Fruit fly (Drosophila melanogaster): ENCODE results near the gene Tsp66E.

The Tsp66E gene

DNA sequence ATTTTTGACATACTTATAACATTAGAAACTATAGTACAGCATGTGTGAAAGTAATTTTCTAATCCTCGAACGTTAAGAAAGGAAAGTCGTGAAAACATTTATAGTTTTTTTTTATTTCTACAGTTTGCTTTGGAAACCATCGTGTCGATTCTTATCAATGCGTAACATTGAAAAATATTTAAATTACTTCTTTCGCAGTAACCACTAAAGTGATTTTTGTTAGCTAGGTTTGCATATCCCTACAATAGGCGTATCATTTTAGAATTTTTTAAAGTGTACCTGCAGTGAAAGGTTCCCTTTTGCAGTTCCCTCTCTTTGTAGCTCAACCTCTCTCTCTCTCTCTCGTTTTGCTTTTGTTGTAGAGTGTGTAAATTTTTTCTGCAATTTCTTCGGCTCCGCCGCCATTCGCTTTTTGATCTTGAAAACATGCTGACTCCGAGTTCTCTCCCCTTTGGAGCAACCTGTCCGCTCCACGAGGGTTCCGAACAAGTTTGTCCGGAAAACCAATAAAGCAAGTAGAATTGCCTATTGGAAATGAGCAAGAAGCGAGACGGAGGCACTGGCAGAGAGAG is 1.3 kb downstream of the Tsp66E start:
- no peak for TF ChIP-seq Dll (optimal IDR thresholded peaks at IDR 0.05)
- no peak for TF ChIP-seq pan (optimal IDR thresholded peaks at IDR 0.05)
- no peak for TF ChIP-seq CG8478 (optimal IDR thresholded peaks at IDR 0.05)
- TF ChIP-seq usp (GFP tag; optimal IDR thresholded peaks at IDR 0.05): no peak
- TF ChIP-seq EcR (GFP tag; optimal IDR thresholded peaks at IDR 0.05): no peak
- no peak for TF ChIP-seq psq (optimal IDR thresholded peaks at IDR 0.05)

DNA sequence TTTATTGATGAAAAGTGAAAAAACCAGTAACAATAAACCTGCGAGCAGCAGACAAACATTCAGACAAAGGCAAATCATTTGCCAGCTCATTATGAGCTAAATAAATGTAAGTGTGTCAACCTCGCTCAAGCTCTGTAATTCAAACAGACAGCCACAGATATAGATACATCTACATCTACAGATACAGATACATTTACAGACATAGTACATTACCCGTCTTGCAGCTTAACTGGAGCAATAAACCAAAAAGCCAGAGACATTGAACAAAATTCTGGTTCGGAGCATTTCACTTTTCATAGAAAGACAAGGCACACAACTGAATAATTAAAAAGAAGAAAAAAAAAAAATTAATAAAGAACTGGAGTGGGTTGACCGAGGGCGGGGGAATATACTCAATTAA is 7.4 kb downstream of the Tsp66E start:
- no peak for TF ChIP-seq EcR (GFP tag; optimal IDR thresholded peaks at IDR 0.05)
- TF ChIP-seq psq (optimal IDR thresholded peaks at IDR 0.05): no peak
- TF ChIP-seq Dll (optimal IDR thresholded peaks at IDR 0.05): no peak
- TF ChIP-seq CG8478 (optimal IDR thresholded peaks at IDR 0.05): no peak
- no peak for TF ChIP-seq pan (optimal IDR thresholded peaks at IDR 0.05)
- no peak for TF ChIP-seq usp (GFP tag; optimal IDR thresholded peaks at IDR 0.05)

DNA sequence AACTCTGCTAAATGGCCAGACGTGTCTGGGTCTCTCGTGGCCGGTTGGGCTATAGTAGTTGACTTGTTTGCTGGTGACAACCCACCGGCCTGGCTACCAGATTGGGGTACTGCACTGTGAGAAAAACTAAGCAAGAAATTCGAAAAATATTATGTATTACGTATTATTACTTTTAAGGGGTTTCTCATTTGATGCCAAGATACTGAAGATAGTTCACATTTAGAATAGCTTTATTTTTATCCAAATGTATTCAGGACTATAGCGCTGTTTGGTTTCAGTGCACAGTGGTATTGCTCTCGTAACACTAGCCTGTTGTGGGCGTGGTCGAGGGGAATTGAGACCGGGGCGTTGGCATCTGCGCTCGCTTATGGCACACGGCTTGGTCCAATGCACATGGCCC is 8.4 kb downstream of the Tsp66E start:
- TF ChIP-seq Dll (optimal IDR thresholded peaks at IDR 0.05) (no peak), usp (GFP tag; optimal IDR thresholded peaks at IDR 0.05) (no peak), CG8478 (optimal IDR thresholded peaks at IDR 0.05) (no peak), EcR (GFP tag; optimal IDR thresholded peaks at IDR 0.05) (no peak), pan (optimal IDR thresholded peaks at IDR 0.05) (no peak), psq (optimal IDR thresholded peaks at IDR 0.05) (no peak)

DNA sequence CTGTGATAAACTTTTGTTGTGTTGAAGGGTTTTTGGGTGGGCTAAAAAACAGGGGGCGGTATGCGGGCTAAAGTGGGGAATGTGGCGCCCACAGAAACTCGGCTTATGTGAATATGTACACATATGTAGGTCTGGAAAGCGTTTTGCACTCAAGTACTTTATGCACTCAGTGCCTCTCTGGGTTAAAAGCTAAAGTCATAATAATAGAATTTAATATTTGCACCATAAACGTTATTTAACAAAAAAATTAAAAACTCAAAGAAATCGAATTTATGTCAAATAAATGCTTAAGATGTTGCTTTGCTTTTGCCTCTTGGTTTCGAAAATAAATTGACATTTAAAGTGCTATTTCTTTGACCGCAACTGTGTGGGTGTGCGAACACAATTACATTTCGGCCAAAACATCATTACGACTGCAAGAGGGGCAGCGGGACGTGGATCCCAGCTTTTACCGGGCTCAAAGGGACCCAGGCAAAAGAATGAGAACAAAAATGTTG is 12.2 kb downstream of the Tsp66E start:
- TF ChIP-seq usp (GFP tag; optimal IDR thresholded peaks at IDR 0.05): no peak
- TF ChIP-seq CG8478 (optimal IDR thresholded peaks at IDR 0.05): no peak
- no peak for TF ChIP-seq psq (optimal IDR thresholded peaks at IDR 0.05)
- no peak for TF ChIP-seq pan (optimal IDR thresholded peaks at IDR 0.05)

DNA sequence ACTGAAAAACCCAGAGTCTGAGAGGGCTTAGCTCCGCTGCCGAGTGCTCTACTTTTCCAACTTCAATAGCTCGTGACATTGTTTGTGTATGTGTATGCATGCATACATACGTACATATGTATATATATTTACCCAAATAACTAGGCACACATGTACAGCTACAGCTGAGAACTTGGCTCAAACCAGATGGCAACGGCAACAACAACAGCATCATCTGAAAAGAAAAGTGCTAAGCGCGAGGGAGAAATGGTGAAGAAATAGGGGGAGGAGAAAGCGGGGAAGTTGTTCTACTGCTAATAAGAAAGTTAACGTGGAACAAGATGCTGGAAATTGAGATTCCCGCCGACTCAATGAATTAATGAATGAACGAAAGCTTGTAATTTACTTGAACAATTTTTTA is 12.7 kb downstream of the Tsp66E start:
- no peak for TF ChIP-seq EcR (GFP tag; optimal IDR thresholded peaks at IDR 0.05)
- no peak for TF ChIP-seq Dll (optimal IDR thresholded peaks at IDR 0.05)
- no peak for TF ChIP-seq psq (optimal IDR thresholded peaks at IDR 0.05)
- no peak for TF ChIP-seq pan (optimal IDR thresholded peaks at IDR 0.05)
- TF ChIP-seq usp (GFP tag; optimal IDR thresholded peaks at IDR 0.05): no peak

DNA sequence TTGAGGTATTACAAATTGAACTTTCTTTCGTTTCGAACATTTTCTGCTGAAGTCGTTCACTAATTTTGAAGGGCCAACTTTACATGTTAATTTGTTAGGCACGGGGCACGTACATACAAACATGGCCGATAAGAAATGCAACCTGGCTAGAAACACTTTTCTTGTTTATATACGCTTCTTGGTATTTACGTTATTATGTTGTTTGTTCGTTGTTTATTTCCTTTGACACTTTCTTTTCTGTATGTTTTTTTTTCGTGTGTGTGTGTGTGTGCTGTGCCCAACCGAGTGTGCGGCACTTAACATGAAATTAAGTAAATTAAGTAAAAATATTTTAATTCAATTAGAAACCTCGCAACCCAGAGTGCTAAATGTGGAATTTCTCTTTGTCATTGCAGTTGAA is 13.4 kb downstream of the Tsp66E start:
- TF ChIP-seq usp (GFP tag; optimal IDR thresholded peaks at IDR 0.05) (no peak), Dll (optimal IDR thresholded peaks at IDR 0.05) (no peak), EcR (GFP tag; optimal IDR thresholded peaks at IDR 0.05) (no peak), psq (optimal IDR thresholded peaks at IDR 0.05) (no peak), CG8478 (optimal IDR thresholded peaks at IDR 0.05) (no peak)

DNA sequence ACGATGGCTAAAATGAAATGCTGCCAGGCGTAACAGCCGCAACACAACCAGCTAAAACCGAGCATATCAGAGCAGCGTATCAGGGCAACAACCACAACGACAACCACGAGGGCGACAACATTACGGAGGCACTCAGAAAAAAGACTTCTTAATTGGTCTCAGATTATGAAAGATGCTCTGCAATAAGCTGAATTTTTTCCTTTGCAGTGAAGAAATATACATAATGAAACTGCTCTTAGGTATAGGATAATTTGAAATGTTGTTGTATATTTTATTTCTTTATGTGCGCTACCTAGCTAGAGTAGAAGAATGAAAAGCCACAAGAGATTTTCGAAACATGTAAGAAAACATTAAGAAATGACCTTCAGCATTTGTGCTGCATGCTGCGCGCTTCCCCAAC is 17.2 kb downstream of the Tsp66E start:
- TF ChIP-seq usp (GFP tag; optimal IDR thresholded peaks at IDR 0.05) (no peak), EcR (GFP tag; optimal IDR thresholded peaks at IDR 0.05) (no peak), pan (optimal IDR thresholded peaks at IDR 0.05) (no peak), CG8478 (optimal IDR thresholded peaks at IDR 0.05) (no peak), psq (optimal IDR thresholded peaks at IDR 0.05) (no peak), Dll (optimal IDR thresholded peaks at IDR 0.05) (no peak)

DNA sequence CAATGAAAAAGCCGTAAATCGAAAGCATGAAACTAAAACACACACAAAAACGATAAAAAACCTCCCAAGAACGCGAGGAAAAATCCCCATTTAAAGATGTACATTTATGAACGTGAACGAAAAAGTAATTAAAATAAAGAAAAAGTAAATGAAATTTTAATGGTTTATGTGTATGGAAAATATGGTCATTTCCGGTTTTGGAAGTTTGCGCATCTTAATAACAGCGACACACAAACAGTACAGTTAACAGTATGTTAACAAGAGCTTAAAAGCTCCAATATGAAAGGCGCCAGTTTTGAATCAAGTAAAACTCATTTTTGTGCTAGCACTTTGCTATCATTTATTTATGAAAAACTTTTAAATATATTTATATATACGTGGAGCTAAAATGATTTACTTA is 19.6 kb downstream of the Tsp66E start:
- TF ChIP-seq pan (optimal IDR thresholded peaks at IDR 0.05): no peak

DNA sequence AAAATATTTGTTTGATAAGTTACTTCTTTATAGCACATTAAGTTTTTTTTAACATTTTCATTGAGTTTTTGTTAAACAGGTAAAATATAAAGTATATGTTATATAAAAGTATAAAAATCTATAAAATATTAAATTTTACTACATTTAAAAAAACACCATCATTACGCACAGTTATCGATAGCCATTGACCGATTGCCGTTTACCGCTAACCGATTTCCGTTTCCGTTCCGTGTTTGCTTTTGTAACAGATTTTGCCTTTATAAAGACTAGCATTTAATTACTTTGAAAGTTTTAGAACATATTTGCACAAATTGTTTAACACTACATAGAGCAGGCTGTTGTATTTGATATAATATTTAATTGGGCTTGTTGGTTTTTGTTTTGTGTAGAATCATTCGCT is 27.4 kb downstream of the Tsp66E start:
- TF ChIP-seq pan (optimal IDR thresholded peaks at IDR 0.05) (no peak), Dll (optimal IDR thresholded peaks at IDR 0.05) (no peak)

DNA sequence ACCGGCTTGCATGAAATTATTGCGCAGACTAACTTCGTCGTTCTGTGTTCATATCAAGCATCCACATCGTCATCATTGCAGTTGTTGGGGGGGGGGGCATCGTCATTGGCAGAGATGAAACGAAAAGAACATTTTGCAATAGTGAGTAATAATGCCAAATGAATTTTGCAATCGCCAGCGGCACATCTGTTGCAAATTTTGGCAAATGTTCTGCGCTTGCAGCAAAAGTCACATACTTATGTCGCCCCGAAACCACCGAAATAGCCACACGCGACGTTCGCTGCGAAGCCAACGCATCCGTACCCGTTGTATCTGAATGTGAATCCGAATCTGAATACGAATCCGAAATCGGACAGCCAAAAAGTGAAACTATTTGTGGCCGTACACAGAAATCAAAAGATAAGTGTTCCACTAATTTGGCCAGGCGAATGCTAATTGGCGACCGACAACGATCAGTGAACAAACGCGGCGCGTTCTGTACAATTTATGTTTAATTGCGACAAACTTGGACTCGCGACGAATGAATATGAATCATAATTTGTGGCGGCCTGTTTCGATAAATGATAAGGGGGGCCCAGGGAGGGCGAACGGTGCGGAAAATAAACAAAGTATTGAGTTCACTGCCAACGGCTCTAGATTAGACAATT is 35.7 kb downstream of the Tsp66E start:
- TF ChIP-seq usp (GFP tag; optimal IDR thresholded peaks at IDR 0.05) (no peak), CG8478 (optimal IDR thresholded peaks at IDR 0.05) (no peak), psq (optimal IDR thresholded peaks at IDR 0.05) (no peak), EcR (GFP tag; optimal IDR thresholded peaks at IDR 0.05) (no peak), Dll (optimal IDR thresholded peaks at IDR 0.05) (no peak), pan (optimal IDR thresholded peaks at IDR 0.05) (no peak)

DNA sequence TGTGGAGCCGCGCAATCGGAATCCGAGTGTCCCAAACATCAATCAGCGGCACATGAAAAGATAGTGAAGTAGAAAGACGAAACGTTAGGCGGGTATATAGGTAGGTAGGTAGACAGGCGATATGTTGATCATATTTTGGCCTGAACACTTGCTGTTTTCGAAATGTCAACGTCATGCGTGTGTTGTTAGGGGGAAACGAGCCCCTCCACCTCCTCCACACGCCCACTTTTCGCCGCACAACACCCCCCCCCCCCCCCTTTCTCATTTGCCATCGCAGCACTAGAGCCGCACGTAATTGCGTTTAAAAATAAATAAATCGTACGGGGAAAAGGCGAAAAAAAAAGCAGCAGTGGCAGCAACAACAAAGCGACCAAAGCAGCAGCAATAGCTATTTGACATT is 37.5 kb downstream of the Tsp66E start:
- TF ChIP-seq CG8478 (optimal IDR thresholded peaks at IDR 0.05) (no peak), pan (optimal IDR thresholded peaks at IDR 0.05) (no peak), Dll (optimal IDR thresholded peaks at IDR 0.05) (no peak), psq (optimal IDR thresholded peaks at IDR 0.05) (no peak)

DNA sequence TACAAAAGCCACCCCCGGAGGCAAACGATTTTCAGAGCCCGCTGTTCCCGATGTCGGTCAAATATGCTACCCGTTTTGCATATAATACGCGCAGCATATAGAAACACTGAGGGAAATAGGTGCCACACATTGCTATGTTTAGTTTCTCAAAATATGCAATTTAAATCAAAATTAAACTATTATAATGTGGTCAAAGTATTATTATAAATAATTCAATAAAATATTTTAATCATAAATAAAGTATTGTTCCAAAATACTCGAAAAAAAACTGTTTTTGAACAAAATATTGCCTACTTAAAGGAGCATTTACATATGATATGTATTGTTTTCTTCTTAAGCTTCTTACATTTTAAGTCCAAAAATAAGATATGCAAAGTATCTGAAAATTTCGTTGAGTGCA is 38.7 kb downstream of the Tsp66E start:
- no peak for TF ChIP-seq psq (optimal IDR thresholded peaks at IDR 0.05)
- no peak for TF ChIP-seq EcR (GFP tag; optimal IDR thresholded peaks at IDR 0.05)
- no peak for TF ChIP-seq usp (GFP tag; optimal IDR thresholded peaks at IDR 0.05)

DNA sequence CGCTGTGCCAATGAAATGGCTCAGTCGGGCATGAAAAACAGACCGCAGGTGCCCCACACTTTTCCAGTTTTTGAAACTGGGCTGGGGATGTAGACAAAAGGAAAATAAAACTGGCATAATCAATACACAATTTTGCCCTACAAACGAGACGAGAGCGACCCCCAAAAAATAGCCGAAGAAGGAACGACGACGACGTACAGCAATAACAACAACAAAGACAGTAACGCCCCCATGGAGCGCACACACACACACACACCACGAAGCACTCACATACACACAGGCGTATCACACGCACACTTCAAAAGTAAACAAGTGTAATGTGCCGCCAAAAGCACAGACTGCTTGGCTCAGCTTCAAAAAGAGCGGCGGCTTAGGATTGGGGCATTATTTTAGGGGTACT is 39.2 kb downstream of the Tsp66E start:
- no peak for TF ChIP-seq EcR (GFP tag; optimal IDR thresholded peaks at IDR 0.05)
- TF ChIP-seq pan (optimal IDR thresholded peaks at IDR 0.05): no peak
- no peak for TF ChIP-seq usp (GFP tag; optimal IDR thresholded peaks at IDR 0.05)
- no peak for TF ChIP-seq psq (optimal IDR thresholded peaks at IDR 0.05)
